Worm (Caenorhabditis elegans) whole organism, late embryonic: ENCODE data around the gene kmo-2.
A peak's percentile ranks its signal among the peaks of the same experiment; 100 is the strongest.

ENCODE experiments used
- F13H6.1 ChIP-seq: sonication (generic microtip); optimal IDR thresholded peaks from 2 replicates; lab custom pipeline; 2016; ENCODE audit warnings: missing genetic modification characterization, missing compliant biosample characterization
- K02D7.2 ChIP-seq: sonication (generic microtip); optimal IDR thresholded peaks from 2 replicates; lab custom pipeline; 2017; ENCODE audit warnings: mild to moderate bottlenecking, missing genetic modification characterization, missing compliant biosample characterization
- Y22D7AL.16 ChIP-seq: sonication (generic microtip); optimal IDR thresholded peaks from 2 replicates; lab custom pipeline; 2016; ENCODE audit warnings: missing genetic modification characterization, missing compliant biosample characterization
- ahr-1 ChIP-seq: sonication (generic microtip); optimal IDR thresholded peaks from 2 replicates; lab custom pipeline; 2016; ENCODE audit warnings: missing genetic modification characterization, missing compliant biosample characterization
- ama-1 ChIP-seq: fragments of 150-350 bp; optimal IDR thresholded peaks from 2 replicates; lab custom pipeline; 2014
- ceh-2 ChIP-seq: sonication (generic microtip); optimal IDR thresholded peaks from 2 replicates; lab custom pipeline; 2016; ENCODE audit warnings: missing genotype, missing genetic modification characterization, missing compliant biosample characterization
- ceh-24 ChIP-seq: sonication (generic microtip); optimal IDR thresholded peaks from 2 replicates; lab custom pipeline; 2016; ENCODE audit warnings: mild to moderate bottlenecking, missing genetic modification characterization, missing compliant biosample characterization
- ceh-31 ChIP-seq: sonication (generic microtip); optimal IDR thresholded peaks from 2 replicates; lab custom pipeline; 2016; ENCODE audit warnings: missing genetic modification characterization, missing compliant biosample characterization
- ceh-48 ChIP-seq: sonication (generic microtip); optimal IDR thresholded peaks from 2 replicates; lab custom pipeline; 2016; ENCODE audit warnings: missing genetic modification characterization, inconsistent platforms, missing compliant biosample characterization
- ceh-6 ChIP-seq: fragments of 200-800 bp; sonication (Bioruptor generic); optimal IDR thresholded peaks from 2 replicates; lab custom pipeline; 2018; ENCODE audit warnings: mild to moderate bottlenecking, missing genetic modification characterization, missing compliant biosample characterization
- elt-2 ChIP-seq: sonication (generic microtip); optimal IDR thresholded peaks from 2 replicates; lab custom pipeline; 2016; ENCODE audit warnings: missing genetic modification reagents, missing genetic modification characterization, missing compliant biosample characterization
- elt-4 ChIP-seq: sonication (generic microtip); optimal IDR thresholded peaks from 2 replicates; lab custom pipeline; 2016; ENCODE audit warnings: missing genetic modification characterization, missing compliant biosample characterization
- ets-4 ChIP-seq: sonication (generic microtip); optimal IDR thresholded peaks from 2 replicates; lab custom pipeline; 2016; ENCODE audit warnings: missing genetic modification characterization, missing compliant biosample characterization
- eyg-1 ChIP-seq: sonication (generic microtip); optimal IDR thresholded peaks from 2 replicates; lab custom pipeline; 2016; ENCODE audit warnings: missing genotype, missing genetic modification characterization, missing compliant biosample characterization
- fkh-10 ChIP-seq: fragments of 150-350 bp; optimal IDR thresholded peaks from 2 replicates; lab custom pipeline; 2014; ENCODE audit warnings: missing biosample characterization, missing genetic modification reagents, missing genetic modification characterization
- fkh-6 ChIP-seq: sonication (generic microtip); optimal IDR thresholded peaks from 2 replicates; lab custom pipeline; 2016; ENCODE audit warnings: missing genetic modification characterization, missing compliant biosample characterization
- gmeb-2 ChIP-seq: sonication (generic microtip); optimal IDR thresholded peaks from 2 replicates; lab custom pipeline; 2016; ENCODE audit warnings: missing genetic modification characterization, inconsistent platforms, missing compliant biosample characterization
- hlh-8 ChIP-seq: sonication (generic microtip); optimal IDR thresholded peaks from 2 replicates; lab custom pipeline; 2016; ENCODE audit warnings: missing genotype, missing genetic modification characterization, missing compliant biosample characterization
- lin-11 ChIP-seq: fragments of 200-800 bp; sonication (Bioruptor generic); optimal IDR thresholded peaks from 2 replicates; lab custom pipeline; 2018; ENCODE audit warnings: mild to moderate bottlenecking, missing genetic modification characterization, missing compliant biosample characterization
- mec-3 ChIP-seq: sonication (generic microtip); optimal IDR thresholded peaks from 2 replicates; lab custom pipeline; 2016; ENCODE audit warnings: borderline replicate concordance, missing genetic modification characterization, missing compliant biosample characterization
- npax-4 ChIP-seq: sonication (generic microtip); optimal IDR thresholded peaks from 2 replicates; lab custom pipeline; 2016; ENCODE audit warnings: missing genetic modification characterization, missing compliant biosample characterization
- odd-2 ChIP-seq: sonication (generic microtip); optimal IDR thresholded peaks from 2 replicates; lab custom pipeline; 2017; ENCODE audit warnings: antibody characterized with exemption, mild to moderate bottlenecking, missing genetic modification characterization, missing compliant biosample characterization
- pat-9 ChIP-seq: fragments of 200-800 bp; sonication (Bioruptor generic); optimal IDR thresholded peaks from 2 replicates; lab custom pipeline; 2018; ENCODE audit warnings: mild to moderate bottlenecking, missing genetic modification characterization, moderate library complexity, missing compliant biosample characterization
- pax-1 ChIP-seq: fragments of 150-350 bp; optimal IDR thresholded peaks from 2 replicates; lab custom pipeline; 2014; ENCODE audit warnings: missing biosample characterization, missing genetic modification characterization
- sox-2 ChIP-seq: fragments of 200-800 bp; sonication (Bioruptor generic); IDR thresholded peaks from 2 replicates; pipeline ENCODE4 v1.3.6; 2022; ENCODE audit warnings: missing genetic modification reagents, missing genetic modification characterization, missing compliant biosample characterization
- sox-4 ChIP-seq: sonication (generic microtip); optimal IDR thresholded peaks from 2 replicates; lab custom pipeline; 2017; ENCODE audit warnings: mild to moderate bottlenecking, missing genetic modification characterization, inconsistent platforms, missing compliant biosample characterization
- syd-9 ChIP-seq: sonication (generic microtip); optimal IDR thresholded peaks from 2 replicates; lab custom pipeline; 2016; ENCODE audit warnings: mild to moderate bottlenecking, missing genetic modification characterization, moderate library complexity, missing compliant biosample characterization
- ttx-3 ChIP-seq: sonication (generic microtip); optimal IDR thresholded peaks from 2 replicates; lab custom pipeline; 2016; ENCODE audit warnings: missing genetic modification reagents, missing genetic modification characterization, missing compliant biosample characterization
- unc-42 ChIP-seq: sonication (generic microtip); optimal IDR thresholded peaks from 2 replicates; lab custom pipeline; 2016; ENCODE audit warnings: missing genotype, missing genetic modification characterization, missing compliant biosample characterization
- unc-55 ChIP-seq: sonication (generic microtip); optimal IDR thresholded peaks from 2 replicates; lab custom pipeline; 2017; ENCODE audit warnings: missing biosample characterization, missing genetic modification reagents, missing genetic modification characterization
- ztf-16 ChIP-seq: sonication (generic microtip); optimal IDR thresholded peaks from 2 replicates; lab custom pipeline; 2017; ENCODE audit warnings: missing genetic modification characterization, missing compliant biosample characterization

The kmo-2 gene

DNA sequence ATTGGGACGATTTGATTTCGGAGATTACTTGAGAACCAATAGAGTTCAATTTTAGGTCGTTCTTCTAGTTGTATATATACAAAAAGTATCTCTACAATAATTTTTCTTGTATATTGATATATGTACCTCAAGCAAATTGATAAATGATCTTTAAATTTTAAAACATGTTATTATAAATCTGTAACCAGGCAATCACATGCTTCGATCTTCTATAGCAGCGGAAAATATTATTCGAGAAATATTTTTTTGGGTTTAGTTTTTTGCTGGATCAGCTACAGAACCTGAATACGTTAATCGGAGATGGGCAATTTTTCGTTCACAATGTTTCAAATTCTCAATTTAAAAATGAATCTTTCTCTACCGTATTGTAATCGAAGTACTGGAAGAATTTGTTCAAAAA lies 20.4 kb upstream of the kmo-2 start, which contains the start of gene R07B7.12:
Gene R07B7.12, plus strand, starts transcription at position 301 of the 400 bp plus-strand sequence.
- no peak for TF ChIP-seq odd-2 (tag; lab: Kevin White, UChicago)

DNA sequence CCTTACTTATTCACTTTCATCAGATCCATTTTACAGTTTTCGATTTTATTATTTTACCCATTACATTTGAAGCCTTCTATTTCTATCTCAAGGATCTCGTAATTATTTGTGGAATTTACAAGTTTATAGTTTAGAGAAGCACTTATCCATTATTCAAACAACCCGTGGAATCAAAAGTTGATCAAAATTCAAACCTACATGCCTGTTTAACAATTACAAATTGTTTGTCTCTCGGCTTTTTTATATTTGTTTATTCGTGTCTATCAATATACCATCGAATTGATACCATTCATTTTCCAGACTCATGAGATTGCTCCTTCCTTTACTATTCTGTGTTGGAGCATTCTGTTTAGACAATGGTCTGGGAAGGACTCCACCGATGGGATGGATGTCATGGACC lies 18.6 kb upstream of the kmo-2 start, which contains the start of gene gana-1:
Gene gana-1, plus strand, starts transcription at position 301 of the 400 bp plus-strand sequence.
- TF ChIP-seq ttx-3 (no peak), pax-1 (tag; lab: Kevin White, UChicago) (no peak), Y22D7AL.16 (tag; lab: Kevin White, UChicago) (no peak), ets-4 (tag; lab: Kevin White, UChicago) (no peak), odd-2 (tag; lab: Kevin White, UChicago) (no peak), ceh-48 (tag; lab: Kevin White, UChicago) (no peak), ceh-6 (GFP tag; lab: Kevin White, UChicago) (no peak), ahr-1 (tag; lab: Kevin White, UChicago) (no peak), mec-3 (tag; lab: Kevin White, UChicago) (no peak), ceh-2 (no peak), ceh-31 (no peak)

DNA sequence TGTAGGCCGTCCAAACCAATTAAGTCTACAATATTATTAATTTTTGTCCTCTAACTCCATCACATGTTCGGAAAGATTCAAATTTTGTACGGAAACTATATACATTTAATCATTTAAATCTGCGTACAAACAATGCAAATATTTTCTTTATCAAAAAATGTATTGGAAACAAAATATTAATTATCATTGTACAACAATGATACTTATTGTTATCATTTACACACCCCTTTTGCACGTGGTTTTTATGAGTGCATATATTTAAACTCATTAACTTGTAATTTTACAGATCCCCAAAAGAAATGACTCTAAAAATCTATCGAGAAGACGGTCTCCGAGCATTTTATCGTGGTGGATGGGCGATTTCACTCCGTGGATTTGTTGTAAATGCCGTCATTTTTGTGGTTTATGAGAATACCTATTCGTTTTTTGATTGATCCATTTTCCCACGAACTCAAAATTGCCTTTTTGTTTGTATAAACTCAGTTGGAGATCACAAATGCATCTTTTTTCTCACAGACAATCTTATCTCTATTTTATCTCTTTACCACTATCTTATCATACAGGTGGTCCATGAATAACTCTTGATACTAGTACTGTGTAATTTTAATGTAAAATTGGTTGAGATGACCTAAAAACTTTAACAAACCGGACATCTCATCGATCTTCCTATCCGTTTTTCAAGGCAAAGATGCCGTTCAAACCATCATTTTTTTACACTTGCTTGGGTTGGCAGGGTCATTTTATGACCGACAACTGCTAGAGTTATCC lies 17.7 kb upstream of the kmo-2 start:
- TF ChIP-seq elt-2 (tag; lab: Kevin White, UChicago) = peak; percentile 90
- no peak for TF ChIP-seq unc-42
- no peak for TF ChIP-seq fkh-6
- no peak for TF ChIP-seq gmeb-2 (tag; lab: Kevin White, UChicago)

DNA sequence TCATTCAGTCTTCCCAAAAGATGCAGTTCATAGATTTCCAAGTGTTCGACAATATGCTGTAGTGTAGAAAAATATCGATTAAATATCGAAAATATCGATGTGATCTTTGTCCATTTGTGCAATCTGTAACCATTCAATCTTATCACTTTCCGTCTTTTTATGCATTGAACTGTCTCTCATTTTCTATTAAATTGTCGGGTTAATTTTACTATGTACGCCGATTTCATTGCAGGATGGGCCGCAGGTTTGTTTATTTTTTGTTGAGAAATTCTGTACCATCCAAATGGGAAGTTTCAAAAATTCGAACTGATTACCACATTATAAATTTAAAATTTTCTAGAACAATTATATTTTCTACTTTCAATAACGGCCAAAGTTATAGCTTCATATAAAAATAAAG lies 15.9 kb upstream of the kmo-2 start, which contains the start of gene R07B7.8:
Gene R07B7.8, minus strand, starts transcription at position 101 of the 400 bp plus-strand sequence.
- no peak for TF ChIP-seq lin-11 (tag; lab: Kevin White, UChicago)
- no peak for TF ChIP-seq unc-55
- no peak for TF ChIP-seq ceh-31
- no peak for TF ChIP-seq ztf-16
- TF ChIP-seq fkh-10 (GFP tag; lab: Kevin White, UChicago) = no peak
- TF ChIP-seq eyg-1 = no peak
- no peak for TF ChIP-seq ceh-6 (GFP tag; lab: Kevin White, UChicago)
- no peak for TF ChIP-seq sox-4 (tag; lab: Kevin White, UChicago)
- TF ChIP-seq Y22D7AL.16 (tag; lab: Kevin White, UChicago) = no peak
- TF ChIP-seq K02D7.2 = no peak
- no peak for TF ChIP-seq syd-9 (tag; lab: Kevin White, UChicago)

DNA sequence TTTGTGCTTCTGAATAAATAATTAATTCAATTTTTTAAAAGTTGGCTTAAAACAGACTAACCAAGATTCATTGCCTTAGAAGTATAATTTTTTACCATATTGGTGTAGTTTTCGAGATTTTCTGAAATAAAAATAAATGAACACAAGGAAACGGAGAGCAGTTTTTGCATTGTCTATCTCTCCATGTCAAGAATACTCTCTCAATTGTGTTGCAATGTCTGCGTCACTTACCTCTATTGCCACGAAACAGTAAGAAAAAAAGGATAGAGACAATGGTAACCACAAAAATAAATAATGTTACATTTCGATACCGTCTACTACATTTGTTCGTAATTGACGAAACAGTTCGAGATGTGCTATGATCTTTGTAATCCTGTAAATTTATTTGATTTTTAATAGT lies 14.6 kb upstream of the kmo-2 start, which contains the start of gene R07B7.10:
Gene R07B7.10, plus strand, starts transcription at position 285 of the 400 bp plus-strand sequence.
- TF ChIP-seq ets-4 (tag; lab: Kevin White, UChicago) (no peak), elt-4 (tag; lab: Kevin White, UChicago) (no peak), lin-11 (tag; lab: Kevin White, UChicago) (no peak), ceh-2 (no peak), sox-4 (tag; lab: Kevin White, UChicago) (no peak), npax-4 (no peak), gmeb-2 (tag; lab: Kevin White, UChicago) (no peak), pat-9 (tag; lab: Kevin White, UChicago) (no peak), ama-1 (no peak), hlh-8 (tag; lab: Kevin White, UChicago) (no peak), F13H6.1 (tag; lab: Kevin White, UChicago) (no peak), ceh-24 (tag; lab: Kevin White, UChicago) (no peak), syd-9 (tag; lab: Kevin White, UChicago) (no peak), pax-1 (tag; lab: Kevin White, UChicago) (no peak), odd-2 (tag; lab: Kevin White, UChicago) (no peak), sox-2 (GFP tag; lab: Robert Waterston, UW) (no peak)
